Worm (Caenorhabditis elegans) whole organism, late embryonic: ENCODE measurements around the gene ubq-2.
A peak's percentile ranks its signal among the peaks of the same experiment; 100 is the strongest.

ENCODE experiments used
- F13H6.1 ChIP-seq: sonication (generic microtip); optimal IDR thresholded peaks from 2 replicates; lab custom pipeline; 2016; ENCODE audit warnings: missing genetic modification characterization, missing compliant biosample characterization
- K02D7.2 ChIP-seq: sonication (generic microtip); optimal IDR thresholded peaks from 2 replicates; lab custom pipeline; 2017; ENCODE audit warnings: mild to moderate bottlenecking, missing genetic modification characterization, missing compliant biosample characterization
- K09A11.1 ChIP-seq: sonication (generic microtip); optimal IDR thresholded peaks from 2 replicates; lab custom pipeline; 2017; ENCODE audit warnings: antibody characterized with exemption, mild to moderate bottlenecking, missing genetic modification characterization, missing compliant biosample characterization; ENCODE audit not compliant: insufficient read depth
- T23F11.4 ChIP-seq: fragments of 200-800 bp; sonication (Bioruptor generic); optimal IDR thresholded peaks from 2 replicates; lab custom pipeline; 2018; ENCODE audit warnings: mild to moderate bottlenecking, missing genetic modification characterization, missing compliant biosample characterization
- Y22D7AL.16 ChIP-seq: sonication (generic microtip); optimal IDR thresholded peaks from 2 replicates; lab custom pipeline; 2016; ENCODE audit warnings: missing genetic modification characterization, missing compliant biosample characterization
- ceh-18 ChIP-seq: sonication (generic microtip); optimal IDR thresholded peaks from 2 replicates; lab custom pipeline; 2016; ENCODE audit warnings: missing genetic modification characterization, missing compliant biosample characterization
- ceh-31 ChIP-seq: sonication (generic microtip); optimal IDR thresholded peaks from 2 replicates; lab custom pipeline; 2016; ENCODE audit warnings: missing genetic modification characterization, missing compliant biosample characterization
- ceh-34 ChIP-seq: sonication (generic microtip); optimal IDR thresholded peaks from 2 replicates; lab custom pipeline; 2016; ENCODE audit warnings: mild to moderate bottlenecking, missing genetic modification characterization, missing compliant biosample characterization
- ceh-48 ChIP-seq: sonication (generic microtip); optimal IDR thresholded peaks from 2 replicates; lab custom pipeline; 2016; ENCODE audit warnings: missing genetic modification characterization, inconsistent platforms, missing compliant biosample characterization
- che-1 ChIP-seq: sonication (generic microtip); optimal IDR thresholded peaks from 2 replicates; lab custom pipeline; 2016; ENCODE audit warnings: mild to moderate bottlenecking, missing genetic modification characterization, missing compliant biosample characterization
- dve-1 ChIP-seq: sonication (generic microtip); optimal IDR thresholded peaks from 2 replicates; lab custom pipeline; 2017; ENCODE audit warnings: antibody characterized with exemption, mild to moderate bottlenecking, missing genetic modification characterization, missing compliant biosample characterization
- elt-2 ChIP-seq: sonication (generic microtip); optimal IDR thresholded peaks from 2 replicates; lab custom pipeline; 2016; ENCODE audit warnings: missing genetic modification reagents, missing genetic modification characterization, missing compliant biosample characterization
- ets-4 ChIP-seq: sonication (generic microtip); optimal IDR thresholded peaks from 2 replicates; lab custom pipeline; 2016; ENCODE audit warnings: missing genetic modification characterization, missing compliant biosample characterization
- fkh-10 ChIP-seq: fragments of 150-350 bp; optimal IDR thresholded peaks from 2 replicates; lab custom pipeline; 2014; ENCODE audit warnings: missing biosample characterization, missing genetic modification reagents, missing genetic modification characterization
- gmeb-2 ChIP-seq: sonication (generic microtip); optimal IDR thresholded peaks from 2 replicates; lab custom pipeline; 2016; ENCODE audit warnings: missing genetic modification characterization, inconsistent platforms, missing compliant biosample characterization
- hlh-13 ChIP-seq: fragments of 200-800 bp; sonication (Bioruptor generic); optimal IDR thresholded peaks from 2 replicates; lab custom pipeline; 2018; ENCODE audit warnings: mild to moderate bottlenecking, missing genetic modification characterization, missing compliant biosample characterization
- hlh-15 ChIP-seq: sonication (generic microtip); optimal IDR thresholded peaks from 2 replicates; lab custom pipeline; 2016; ENCODE audit warnings: missing genetic modification characterization, missing compliant biosample characterization
- hlh-8 ChIP-seq: sonication (generic microtip); optimal IDR thresholded peaks from 2 replicates; lab custom pipeline; 2016; ENCODE audit warnings: missing genotype, missing genetic modification characterization, missing compliant biosample characterization
- lim-6 ChIP-seq: sonication (generic microtip); optimal IDR thresholded peaks from 2 replicates; lab custom pipeline; 2016; ENCODE audit warnings: missing genetic modification characterization, missing compliant biosample characterization
- mec-3 ChIP-seq: sonication (generic microtip); optimal IDR thresholded peaks from 2 replicates; lab custom pipeline; 2016; ENCODE audit warnings: borderline replicate concordance, missing genetic modification characterization, missing compliant biosample characterization
- nfya-1 ChIP-seq: sonication (generic microtip); optimal IDR thresholded peaks from 2 replicates; lab custom pipeline; 2017; ENCODE audit warnings: missing genetic modification characterization, mild to moderate bottlenecking, missing compliant biosample characterization, antibody characterized with exemption, moderate library complexity
- nhr-11 ChIP-seq: fragments of 150-350 bp; optimal IDR thresholded peaks from 2 replicates; lab custom pipeline; 2014; ENCODE audit warnings: missing biosample characterization, missing genetic modification characterization
- pag-3 ChIP-seq: sonication (generic microtip); optimal IDR thresholded peaks from 2 replicates; lab custom pipeline; 2016; ENCODE audit warnings: missing compliant biosample characterization, missing genetic modification characterization, borderline replicate concordance
- pat-9 ChIP-seq: fragments of 200-800 bp; sonication (Bioruptor generic); optimal IDR thresholded peaks from 2 replicates; lab custom pipeline; 2018; ENCODE audit warnings: mild to moderate bottlenecking, missing genetic modification characterization, moderate library complexity, missing compliant biosample characterization
- pros-1 ChIP-seq: fragments of 150-350 bp; optimal IDR thresholded peaks from 2 replicates; lab custom pipeline; 2014; ENCODE audit warnings: missing biosample characterization, missing genetic modification reagents, missing genetic modification characterization
- rnt-1 ChIP-seq: sonication (generic microtip); optimal IDR thresholded peaks from 2 replicates; lab custom pipeline; 2016; ENCODE audit warnings: missing genetic modification characterization, missing compliant biosample characterization
- unc-55 ChIP-seq: sonication (generic microtip); optimal IDR thresholded peaks from 2 replicates; lab custom pipeline; 2017; ENCODE audit warnings: missing biosample characterization, missing genetic modification reagents, missing genetic modification characterization

The ubq-2 gene

DNA sequence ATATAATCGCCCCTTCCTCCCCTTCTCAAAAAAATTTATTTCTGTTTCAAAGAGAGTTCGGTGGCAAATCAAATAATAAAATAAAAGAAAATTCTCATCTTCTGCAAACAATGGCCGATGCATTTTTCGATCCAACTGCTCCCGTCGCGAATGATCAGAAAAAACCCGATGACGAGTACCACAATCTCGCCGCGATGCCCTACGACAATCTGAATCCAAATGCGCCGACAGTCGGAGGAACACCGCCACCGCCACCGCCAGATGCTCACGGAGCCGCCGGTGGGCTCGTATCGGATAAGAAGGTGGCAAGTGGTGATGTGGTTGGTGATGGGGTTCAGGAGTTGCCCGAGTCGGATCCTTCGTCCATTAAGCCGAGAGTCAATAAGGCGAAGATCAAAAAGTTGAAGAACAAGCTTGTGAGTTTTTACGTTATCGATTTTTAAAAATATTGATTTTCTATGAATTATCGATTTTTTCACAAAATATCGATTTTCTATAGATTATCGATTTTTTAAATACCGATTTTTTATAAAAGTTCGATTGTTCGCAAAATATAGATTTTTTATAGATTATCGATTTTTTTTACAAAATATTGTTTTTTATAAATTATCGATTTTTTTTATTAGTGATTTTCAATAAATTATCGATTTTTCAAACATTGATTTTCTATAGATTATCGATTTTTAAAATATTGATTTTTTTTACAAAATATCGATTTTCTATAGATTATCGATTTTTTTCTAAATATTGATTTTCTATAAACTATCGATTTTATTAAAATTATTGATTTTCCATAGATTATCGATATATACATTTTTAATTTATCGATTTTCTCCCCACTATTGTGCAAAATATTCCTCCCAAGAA, 26.7 kb downstream of the ubq-2 start, which contains the start of gene Y39E4A.1:
TSS of gene Y39E4A.1 (plus strand) at position 51 of the 867 bp plus-strand sequence.
- TF ChIP-seq ceh-48 (peak; percentile 44), pag-3 (tag; lab: Kevin White, UChicago) (no peak), elt-2 (tag; lab: Kevin White, UChicago) (no peak), hlh-8 (tag; lab: Kevin White, UChicago) (no peak), nfya-1 (tag; lab: Kevin White, UChicago) (no peak), gmeb-2 (no peak)

DNA sequence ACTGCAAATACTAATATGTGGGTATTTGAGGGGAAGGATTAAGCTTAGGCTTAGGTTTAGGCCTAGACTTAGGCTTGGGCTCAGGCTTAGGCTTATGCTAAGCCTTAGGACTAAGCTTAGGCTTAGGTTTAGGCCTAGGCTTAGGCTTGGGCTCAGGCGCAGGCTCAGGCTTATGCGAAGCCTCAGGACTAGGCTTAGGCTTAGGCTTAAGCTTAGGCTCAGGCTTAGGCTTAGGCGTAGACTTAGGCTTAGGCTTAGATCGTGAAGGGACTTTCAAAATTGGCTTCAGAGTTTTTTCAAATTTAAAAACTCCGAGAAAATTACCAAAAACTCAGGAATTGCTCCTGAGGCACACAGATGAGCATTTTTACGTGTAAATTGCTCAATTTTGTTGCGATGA, 33.3 kb downstream of the ubq-2 start:
- TF ChIP-seq unc-55 (GFP tag; lab: Kevin White, UChicago) (no peak), pros-1 (no peak), K09A11.1 (tag; lab: Kevin White, UChicago) (no peak), dve-1 (tag; lab: Kevin White, UChicago) (peak; percentile 42), hlh-13 (no peak)
- TF ChIP-seq, all 69 proteins: peak for 1

- TF ChIP-seq nfya-1 (tag; lab: Kevin White, UChicago) (peak; percentile 98), fkh-10 (no peak)
These were observed 34.3 kb downstream of the ubq-2 start for ce11 chrIII:12944064-12944463.

DNA sequence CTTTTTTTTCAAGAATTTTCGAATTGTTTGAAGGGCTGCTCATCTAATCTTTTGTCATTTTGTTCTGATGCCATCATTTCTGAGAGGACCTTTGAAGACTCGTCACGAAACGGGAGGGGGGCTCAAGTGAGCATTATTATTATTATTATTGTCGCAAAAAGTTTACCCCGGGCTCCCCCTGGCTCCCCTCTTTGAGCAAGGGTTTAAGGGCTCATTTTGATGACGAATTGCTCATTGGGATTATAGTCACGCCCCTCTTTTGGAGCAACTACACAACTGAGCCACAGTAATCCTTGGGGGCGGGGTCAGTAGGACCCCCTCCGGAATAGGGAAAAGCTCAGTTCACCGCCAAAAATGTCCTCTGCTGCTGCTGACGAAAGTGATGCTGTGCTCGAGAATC, 36.0 kb downstream of the ubq-2 start, which contains the start of gene unc-25:
TSS of gene unc-25 (plus strand) at position 345 of the 400 bp plus-strand sequence.
- TF ChIP-seq lim-6 (tag; lab: Kevin White, UChicago) (no peak), pat-9 (tag; lab: Kevin White, UChicago) (no peak), rnt-1 (tag; lab: Kevin White, UChicago) (no peak), K09A11.1 (tag; lab: Kevin White, UChicago) (no peak), ets-4 (tag; lab: Kevin White, UChicago) (no peak)

DNA sequence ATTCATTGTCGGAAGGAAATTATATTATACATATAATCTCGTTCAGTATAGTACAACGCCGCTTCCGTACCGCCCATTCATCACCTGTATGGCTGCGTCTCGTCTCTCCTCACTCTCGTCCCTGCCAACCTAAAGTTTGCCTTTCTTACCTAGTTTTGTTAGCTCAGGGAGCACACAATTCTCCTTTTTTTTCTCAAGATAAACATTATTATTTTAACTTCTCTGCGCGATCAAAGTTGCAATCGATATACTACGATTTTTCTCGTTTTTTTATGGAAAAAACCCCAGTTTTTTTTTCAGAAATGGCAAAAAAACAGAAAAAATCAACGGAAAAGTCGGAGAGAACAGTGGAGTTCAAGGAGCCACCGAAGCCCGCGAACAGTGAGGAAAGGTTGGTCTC, 43.9 kb downstream of the ubq-2 start, which contains the start of gene epg-3:
TSS of gene epg-3 (plus strand) at position 301 of the 400 bp plus-strand sequence.
- no peak for TF ChIP-seq nhr-11
- TF ChIP-seq hlh-15 (tag; lab: Kevin White, UChicago) = no peak
- no peak for TF ChIP-seq che-1 (tag; lab: Kevin White, UChicago)
- TF ChIP-seq hlh-8 (tag; lab: Kevin White, UChicago) = no peak
- TF ChIP-seq F13H6.1 (tag; lab: Kevin White, UChicago) = no peak
- TF ChIP-seq T23F11.4 (GFP tag; lab: Kevin White, UChicago) = no peak

DNA sequence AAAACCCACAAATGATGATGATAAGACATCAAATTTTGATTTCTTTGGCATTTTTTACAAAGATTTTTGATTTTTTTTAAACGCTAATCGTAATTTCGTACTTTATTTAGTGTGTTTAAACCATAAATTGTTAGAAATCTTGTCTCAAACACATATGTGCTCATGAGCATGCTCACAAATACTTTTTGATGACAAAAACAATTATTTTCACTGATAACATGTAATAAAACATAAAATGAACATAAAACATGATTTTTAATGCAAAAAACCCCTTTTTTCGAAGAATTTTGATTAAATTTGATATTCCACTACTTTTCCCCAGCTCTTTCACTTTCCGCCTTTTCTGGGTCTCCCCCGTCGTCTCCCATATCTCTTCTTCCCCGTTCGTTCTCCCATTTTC, 45.5 kb downstream of the ubq-2 start:
- TF ChIP-seq Y22D7AL.16 = no peak
- TF ChIP-seq ceh-18 (tag; lab: Kevin White, UChicago) = no peak
- TF ChIP-seq mec-3 (tag; lab: Kevin White, UChicago) = no peak

ce11 chrIII:12931786-12932427, 46.4 kb downstream of the ubq-2 start, which contains the start of gene rbm-7:
TSS of gene rbm-7 (minus strand) at chrIII:12931867.
- TF ChIP-seq K02D7.2 (tag; lab: Kevin White, UChicago) (peak; percentile 59), nfya-1 (tag; lab: Kevin White, UChicago) (peak; percentile 32), ceh-31 (tag; lab: Kevin White, UChicago) (peak; percentile 6), ceh-34 (peak; percentile 2), F13H6.1 (tag; lab: Kevin White, UChicago) (no peak)
